Worm (Caenorhabditis elegans): ENCODE measurements around the gene gldi-2.

DNA sequence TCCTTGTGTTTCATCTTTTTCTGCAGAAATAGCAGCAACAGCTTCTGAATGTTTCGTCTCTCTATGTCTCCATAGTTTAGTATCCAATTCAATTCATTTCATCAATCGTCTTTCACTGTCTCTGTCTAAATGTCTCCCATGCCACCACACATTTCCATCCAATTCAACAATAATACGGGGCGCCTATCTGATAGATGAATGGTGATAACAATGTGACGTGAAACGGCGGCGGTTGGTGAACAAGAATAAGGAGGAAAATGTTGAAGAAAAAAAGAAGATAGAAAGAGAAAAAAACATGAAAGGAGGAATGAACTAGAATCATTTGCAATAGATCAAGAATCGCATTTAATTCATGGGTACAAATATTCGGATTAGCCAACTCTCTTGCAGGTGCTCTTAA, 39.1 kb downstream of the gldi-2 start:
- TF ChIP-seq dpl-1 (GFP tag; optimal IDR thresholded peaks at IDR 0.05) (no peak), mxl-2 (GFP tag; conservative IDR thresholded peaks at IDR 0.05) (no peak), nhr-48 (tag; optimal IDR thresholded peaks at IDR 0.05) (peak; percentile 78), unc-39 (tag; optimal IDR thresholded peaks at IDR 0.05) (no peak), ztf-11 (tag; optimal IDR thresholded peaks at IDR 0.05) (no peak), lin-13 (GFP tag; optimal IDR thresholded peaks at IDR 0.05) (no peak), fos-1 (tag; optimal IDR thresholded peaks at IDR 0.05) (no peak), pha-4 (GFP tag; IDR thresholded peaks at IDR 0.05) (no peak), pha-4 (tag; optimal IDR thresholded peaks at IDR 0.05) (no peak), lin-39 (tag; optimal IDR thresholded peaks at IDR 0.05) (no peak), snpc-4 (tag; optimal IDR thresholded peaks at IDR 0.05) (no peak)
